Worm (Caenorhabditis elegans) whole organism, late embryonic: ENCODE measurements around the gene saps-1.

Experiments
- C38D4.7 ChIP-seq: fragments of 200-800 bp; sonication (Bioruptor generic); optimal IDR thresholded peaks from 2 replicates; lab custom pipeline; 2018; ENCODE audit warnings: mild to moderate bottlenecking, missing genetic modification characterization, moderate library complexity, missing compliant biosample characterization
- F13H6.1 ChIP-seq: sonication (generic microtip); optimal IDR thresholded peaks from 2 replicates; lab custom pipeline; 2016; ENCODE audit warnings: missing genetic modification characterization, missing compliant biosample characterization
- K02D7.2 ChIP-seq: sonication (generic microtip); optimal IDR thresholded peaks from 2 replicates; lab custom pipeline; 2017; ENCODE audit warnings: mild to moderate bottlenecking, missing genetic modification characterization, missing compliant biosample characterization
- K09A11.1 ChIP-seq: sonication (generic microtip); optimal IDR thresholded peaks from 2 replicates; lab custom pipeline; 2017; ENCODE audit warnings: antibody characterized with exemption, mild to moderate bottlenecking, missing genetic modification characterization, missing compliant biosample characterization; ENCODE audit not compliant: insufficient read depth
- Y22D7AL.16 ChIP-seq: sonication (generic microtip); optimal IDR thresholded peaks from 2 replicates; lab custom pipeline; 2016; ENCODE audit warnings: missing genetic modification characterization, missing compliant biosample characterization
- ceh-18 ChIP-seq: sonication (generic microtip); optimal IDR thresholded peaks from 2 replicates; lab custom pipeline; 2016; ENCODE audit warnings: missing genetic modification characterization, missing compliant biosample characterization
- ceh-22 ChIP-seq: sonication (generic microtip); optimal IDR thresholded peaks from 2 replicates; lab custom pipeline; 2017; ENCODE audit warnings: missing biosample characterization, missing genetic modification characterization
- ceh-31 ChIP-seq: sonication (generic microtip); optimal IDR thresholded peaks from 2 replicates; lab custom pipeline; 2016; ENCODE audit warnings: missing genetic modification characterization, missing compliant biosample characterization
- ceh-34 ChIP-seq: sonication (generic microtip); optimal IDR thresholded peaks from 2 replicates; lab custom pipeline; 2016; ENCODE audit warnings: mild to moderate bottlenecking, missing genetic modification characterization, missing compliant biosample characterization
- che-1 ChIP-seq: sonication (generic microtip); optimal IDR thresholded peaks from 2 replicates; lab custom pipeline; 2016; ENCODE audit warnings: mild to moderate bottlenecking, missing genetic modification characterization, missing compliant biosample characterization
- dmd-4 ChIP-seq: sonication (generic microtip); optimal IDR thresholded peaks from 2 replicates; lab custom pipeline; 2016; ENCODE audit warnings: borderline replicate concordance, missing genetic modification characterization, missing compliant biosample characterization
- elt-2 ChIP-seq: sonication (generic microtip); optimal IDR thresholded peaks from 2 replicates; lab custom pipeline; 2016; ENCODE audit warnings: missing genetic modification reagents, missing genetic modification characterization, missing compliant biosample characterization
- eyg-1 ChIP-seq: sonication (generic microtip); optimal IDR thresholded peaks from 2 replicates; lab custom pipeline; 2016; ENCODE audit warnings: missing genotype, missing genetic modification characterization, missing compliant biosample characterization
- fkh-6 ChIP-seq: sonication (generic microtip); optimal IDR thresholded peaks from 2 replicates; lab custom pipeline; 2016; ENCODE audit warnings: missing genetic modification characterization, missing compliant biosample characterization
- gmeb-2 ChIP-seq: sonication (generic microtip); optimal IDR thresholded peaks from 2 replicates; lab custom pipeline; 2016; ENCODE audit warnings: missing genetic modification characterization, inconsistent platforms, missing compliant biosample characterization
- hlh-13 ChIP-seq: fragments of 200-800 bp; sonication (Bioruptor generic); optimal IDR thresholded peaks from 2 replicates; lab custom pipeline; 2018; ENCODE audit warnings: mild to moderate bottlenecking, missing genetic modification characterization, missing compliant biosample characterization
- hlh-30 ChIP-seq: sonication (generic microtip); optimal IDR thresholded peaks from 2 replicates; lab custom pipeline; 2017; ENCODE audit warnings: antibody characterized with exemption, missing genetic modification characterization, missing compliant biosample characterization; ENCODE audit not compliant: insufficient read depth
- hlh-6 ChIP-seq: sonication (generic microtip); optimal IDR thresholded peaks from 2 replicates; lab custom pipeline; 2016; ENCODE audit warnings: missing genotype, missing genetic modification characterization, missing compliant biosample characterization
- hlh-8 ChIP-seq: sonication (generic microtip); optimal IDR thresholded peaks from 2 replicates; lab custom pipeline; 2016; ENCODE audit warnings: missing genotype, missing genetic modification characterization, missing compliant biosample characterization
- lim-6 ChIP-seq: sonication (generic microtip); optimal IDR thresholded peaks from 2 replicates; lab custom pipeline; 2016; ENCODE audit warnings: missing genetic modification characterization, missing compliant biosample characterization
- lin-11 ChIP-seq: fragments of 200-800 bp; sonication (Bioruptor generic); optimal IDR thresholded peaks from 2 replicates; lab custom pipeline; 2018; ENCODE audit warnings: mild to moderate bottlenecking, missing genetic modification characterization, missing compliant biosample characterization
- madf-2 ChIP-seq: sonication (generic microtip); optimal IDR thresholded peaks from 2 replicates; lab custom pipeline; 2017; ENCODE audit warnings: missing genetic modification characterization, missing compliant biosample characterization
- mec-3 ChIP-seq: sonication (generic microtip); optimal IDR thresholded peaks from 2 replicates; lab custom pipeline; 2016; ENCODE audit warnings: borderline replicate concordance, missing genetic modification characterization, missing compliant biosample characterization
- nfya-1 ChIP-seq: sonication (generic microtip); optimal IDR thresholded peaks from 2 replicates; lab custom pipeline; 2017; ENCODE audit warnings: missing genetic modification characterization, mild to moderate bottlenecking, missing compliant biosample characterization, antibody characterized with exemption, moderate library complexity
- nhr-11 ChIP-seq: fragments of 150-350 bp; optimal IDR thresholded peaks from 2 replicates; lab custom pipeline; 2014; ENCODE audit warnings: missing biosample characterization, missing genetic modification characterization
- nhr-232 ChIP-seq: sonication (generic microtip); optimal IDR thresholded peaks from 2 replicates; lab custom pipeline; 2016; ENCODE audit warnings: missing genetic modification characterization, missing compliant biosample characterization
- npax-4 ChIP-seq: sonication (generic microtip); optimal IDR thresholded peaks from 2 replicates; lab custom pipeline; 2016; ENCODE audit warnings: missing genetic modification characterization, missing compliant biosample characterization
- pax-1 ChIP-seq: fragments of 150-350 bp; optimal IDR thresholded peaks from 2 replicates; lab custom pipeline; 2014; ENCODE audit warnings: missing biosample characterization, missing genetic modification characterization
- pha-4 ChIP-seq: fragments of 150-350 bp; optimal IDR thresholded peaks from 2 replicates; lab custom pipeline; 2018; ENCODE audit warnings: missing biosample characterization, missing genetic modification reagents, missing genetic modification characterization
- ref-2 ChIP-seq: sonication (generic microtip); optimal IDR thresholded peaks from 2 replicates; lab custom pipeline; 2016; ENCODE audit warnings: missing genetic modification characterization, missing compliant biosample characterization
- rnt-1 ChIP-seq: sonication (generic microtip); optimal IDR thresholded peaks from 2 replicates; lab custom pipeline; 2016; ENCODE audit warnings: missing genetic modification characterization, missing compliant biosample characterization
- sdc-2 ChIP-seq: sonication (generic microtip); optimal IDR thresholded peaks from 2 replicates; lab custom pipeline; 2016; ENCODE audit warnings: missing genotype, missing genetic modification characterization, missing compliant biosample characterization
- sox-2 ChIP-seq: fragments of 200-800 bp; sonication (Bioruptor generic); IDR thresholded peaks from 2 replicates; pipeline ENCODE4 v1.3.6; 2022; ENCODE audit warnings: missing genetic modification reagents, missing genetic modification characterization, missing compliant biosample characterization
- syd-9 ChIP-seq: sonication (generic microtip); optimal IDR thresholded peaks from 2 replicates; lab custom pipeline; 2016; ENCODE audit warnings: mild to moderate bottlenecking, missing genetic modification characterization, moderate library complexity, missing compliant biosample characterization
- tbx-2 ChIP-seq: sonication (generic microtip); optimal IDR thresholded peaks from 2 replicates; lab custom pipeline; 2016; ENCODE audit warnings: missing genetic modification characterization, missing compliant biosample characterization
- unc-42 ChIP-seq: sonication (generic microtip); optimal IDR thresholded peaks from 2 replicates; lab custom pipeline; 2016; ENCODE audit warnings: missing genotype, missing genetic modification characterization, missing compliant biosample characterization
- zip-5 ChIP-seq: sonication (generic microtip); optimal IDR thresholded peaks from 2 replicates; lab custom pipeline; 2016; ENCODE audit warnings: missing genetic modification characterization, missing compliant biosample characterization
- ztf-16 ChIP-seq: sonication (generic microtip); optimal IDR thresholded peaks from 2 replicates; lab custom pipeline; 2017; ENCODE audit warnings: missing genetic modification characterization, missing compliant biosample characterization

saps-1 gene

DNA sequence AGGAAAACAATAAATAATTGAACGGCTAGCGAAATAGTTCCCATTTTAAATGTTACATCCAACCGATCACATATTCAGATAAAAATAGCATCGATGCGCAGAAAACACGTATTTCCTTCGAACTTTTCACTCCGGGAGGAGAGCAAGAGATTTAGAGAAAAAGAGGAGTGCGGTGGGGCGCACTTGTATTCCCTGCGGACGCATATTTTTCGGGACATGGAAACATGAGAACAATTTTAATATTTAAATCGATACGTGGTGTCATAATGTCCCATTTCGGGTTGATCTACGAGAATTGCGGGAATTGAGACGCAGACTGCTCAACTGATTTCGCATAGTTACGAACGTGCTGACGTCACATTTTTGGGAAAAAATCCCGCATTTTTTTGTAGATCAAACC lies 4.1 kb upstream of the saps-1 start, which contains the start of gene C47G2.4 (continued):
- no peak for TF ChIP-seq ceh-22 (tag; lab: Kevin White, UChicago)
- peak; percentile 53 for TF ChIP-seq rnt-1 (tag; lab: Kevin White, UChicago)
- TF ChIP-seq lin-11 (tag; lab: Kevin White, UChicago): no peak
- no peak for TF ChIP-seq nhr-232 (tag; lab: Kevin White, UChicago)
- TF ChIP-seq ceh-31 (tag; lab: Kevin White, UChicago): peak; percentile 55
- TF ChIP-seq mec-3 (tag; lab: Kevin White, UChicago): no peak
- no peak for TF ChIP-seq hlh-8 (tag; lab: Kevin White, UChicago)
- no peak for TF ChIP-seq syd-9 (tag; lab: Kevin White, UChicago)
- peak; percentile 13 for TF ChIP-seq ceh-18 (tag; lab: Kevin White, UChicago)

DNA sequence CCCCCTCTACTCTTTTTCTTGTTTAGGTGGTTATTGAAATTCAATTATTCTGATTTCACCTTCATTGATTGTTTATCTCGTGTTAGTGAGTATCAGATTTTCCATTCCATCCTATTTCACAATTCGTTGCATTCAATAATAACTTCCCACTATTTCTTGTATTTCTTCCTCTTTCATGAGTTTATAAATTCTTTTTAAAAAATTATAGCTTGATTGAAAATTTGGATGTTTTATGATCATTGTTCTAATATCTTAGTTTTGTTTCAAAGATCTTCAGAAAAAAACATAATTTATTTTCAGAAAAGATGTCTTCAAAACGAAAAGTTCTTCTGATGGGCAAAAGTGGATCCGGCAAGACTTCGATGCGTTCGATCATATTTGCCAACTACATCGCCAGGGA lies 3.6 kb downstream of the saps-1 start, which contains the start of gene raga-1:
raga-1 (plus strand) TSS at position 301 of the 400 bp plus-strand sequence.
- TF ChIP-seq dmd-4 (tag; lab: Kevin White, UChicago) (no peak), eyg-1 (no peak), C38D4.7 (no peak)

DNA sequence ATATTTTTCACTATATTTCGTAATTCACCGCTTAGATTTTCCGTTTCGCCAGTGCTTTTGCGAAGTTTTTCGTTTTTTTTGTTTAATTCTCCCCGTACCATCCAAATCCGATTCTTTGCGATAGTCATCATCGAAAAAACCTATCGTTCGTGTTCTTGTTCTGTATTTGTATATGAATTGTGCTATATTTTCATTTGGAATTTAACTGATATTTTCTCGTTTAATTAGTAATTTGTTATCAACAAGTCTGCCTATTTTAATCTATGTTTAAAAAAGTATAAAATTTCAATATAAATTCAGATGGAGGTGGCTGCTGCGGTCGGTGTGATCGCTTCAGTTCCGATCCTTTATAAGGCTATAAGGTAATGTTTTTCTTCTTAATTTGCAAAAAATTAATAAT lies 5.1 kb downstream of the saps-1 start, which contains the start of gene samp-1:
samp-1 (plus strand) TSS at position 301 of the 400 bp plus-strand sequence.
- no peak for TF ChIP-seq Y22D7AL.16 (tag; lab: Kevin White, UChicago)
- TF ChIP-seq gmeb-2 (tag; lab: Kevin White, UChicago): no peak
- no peak for TF ChIP-seq elt-2 (tag; lab: Kevin White, UChicago)
- no peak for TF ChIP-seq pha-4 (tag; lab: Kevin White, UChicago)
- TF ChIP-seq K02D7.2 (tag; lab: Kevin White, UChicago): no peak
- no peak for TF ChIP-seq ref-2 (tag; lab: Kevin White, UChicago)
- no peak for TF ChIP-seq tbx-2 (tag; lab: Kevin White, UChicago)
- no peak for TF ChIP-seq unc-42 (tag; lab: Kevin White, UChicago)
- TF ChIP-seq sox-2: no peak
- no peak for TF ChIP-seq nhr-11 (tag; lab: Kevin White, UChicago)
- no peak for TF ChIP-seq npax-4
- no peak for TF ChIP-seq madf-2 (tag; lab: Kevin White, UChicago)
- TF ChIP-seq K09A11.1 (tag; lab: Kevin White, UChicago): no peak
- no peak for TF ChIP-seq che-1 (tag; lab: Kevin White, UChicago)
- no peak for TF ChIP-seq F13H6.1 (tag; lab: Kevin White, UChicago)
- TF ChIP-seq ztf-16 (tag; lab: Kevin White, UChicago): no peak
- TF ChIP-seq lim-6 (tag; lab: Kevin White, UChicago): no peak
- no peak for TF ChIP-seq hlh-6 (tag; lab: Kevin White, UChicago)
- TF ChIP-seq zip-5: no peak
- no peak for TF ChIP-seq nhr-232 (tag; lab: Kevin White, UChicago)

DNA sequence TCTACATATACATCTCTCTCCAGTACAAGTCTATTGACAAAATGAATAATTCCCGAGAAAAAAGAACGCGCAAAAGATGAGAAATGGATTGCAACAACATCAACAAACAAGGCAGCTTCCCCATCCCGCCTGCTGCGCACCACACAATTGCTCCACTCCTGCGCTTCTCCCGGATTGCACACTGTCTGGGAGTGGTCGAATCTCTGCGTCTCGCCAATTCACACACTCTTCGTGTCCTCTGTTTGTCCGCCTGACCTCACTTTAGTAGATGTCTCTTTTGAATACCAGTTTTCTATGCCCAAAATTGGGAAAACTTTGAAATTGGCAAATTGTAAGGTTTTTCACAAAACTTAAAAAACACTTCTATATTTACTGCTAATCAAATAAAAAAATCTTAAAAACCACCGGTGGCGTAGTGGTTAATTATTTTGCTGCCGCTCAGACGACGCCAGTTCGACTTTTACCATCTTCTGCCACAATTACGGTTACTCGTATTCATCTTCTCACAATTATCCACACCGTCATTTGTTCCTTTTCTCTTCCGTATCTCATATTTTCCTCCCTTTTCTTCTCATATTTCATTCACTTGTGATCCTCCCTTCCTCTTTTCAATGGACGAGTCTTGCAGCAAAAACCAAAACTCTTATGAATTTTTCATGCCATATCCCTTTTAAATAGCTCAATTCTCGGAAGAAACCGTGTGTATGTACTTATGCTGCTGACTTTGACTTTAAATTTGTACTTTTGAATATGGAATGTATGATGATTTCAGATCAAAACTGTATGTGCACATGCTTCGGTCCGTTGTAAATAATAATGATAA lies 8.3 kb downstream of the saps-1 start, which contains the start of gene rsf-1:
rsf-1 (plus strand) TSS at position 773 of the 823 bp plus-strand sequence.
- TF ChIP-seq nfya-1 (tag; lab: Kevin White, UChicago): peak; percentile 35
- TF ChIP-seq hlh-30 (tag; lab: Kevin White, UChicago): peak; percentile 7
- TF ChIP-seq unc-42 (tag; lab: Kevin White, UChicago): peak; percentile 16
- no peak for TF ChIP-seq hlh-6 (tag; lab: Kevin White, UChicago)
- no peak for TF ChIP-seq Y22D7AL.16 (tag; lab: Kevin White, UChicago)
- peak; percentile 37 for TF ChIP-seq tbx-2 (tag; lab: Kevin White, UChicago)
- TF ChIP-seq fkh-6 (tag; lab: Kevin White, UChicago): no peak
- no peak for TF ChIP-seq pax-1 (tag; lab: Kevin White, UChicago)
- TF ChIP-seq ceh-34: peak; percentile 52
- peak; percentile 21 for TF ChIP-seq ceh-18 (tag; lab: Kevin White, UChicago)
- TF ChIP-seq nhr-232 (tag; lab: Kevin White, UChicago): no peak
- no peak for TF ChIP-seq hlh-13 (GFP tag; lab: Kevin White, UChicago)
- TF ChIP-seq ceh-31 (tag; lab: Kevin White, UChicago): peak; percentile 27
- no peak for TF ChIP-seq sdc-2 (tag; lab: Kevin White, UChicago)
- no peak for TF ChIP-seq syd-9 (tag; lab: Kevin White, UChicago)
